Worm (Caenorhabditis elegans) whole organism, L1 larva: ENCODE results near the gene maoc-1.

ENCODE experiments used
- ama-1 ChIP-seq: fragments of 150-350 bp; optimal IDR thresholded peaks from 2 replicates; lab custom pipeline; 2014
- ceh-82 ChIP-seq, 3 experiments: fragments of 150-350 bp in 1 of 3; sonication (generic microtip) in 2 of 3; optimal IDR thresholded peaks; 2 replicates each; lab custom pipeline; 2014 to 2017; ENCODE audit warnings: missing biosample characterization in 3 of 3, missing genetic modification characterization in 3 of 3
- egl-27 ChIP-seq, 2 experiments: fragments of 150-350 bp in 1 of 2; sonication (generic microtip); optimal IDR thresholded peaks; 3 replicates each; lab custom pipeline; 2017 to 2018; ENCODE audit warnings: missing biosample characterization in 2 of 2, missing genetic modification characterization in 2 of 2, missing genetic modification reagents in 2 of 2
- hlh-17 ChIP-seq: fragments of 200-800 bp; sonication (Bioruptor generic); optimal IDR thresholded peaks from 2 replicates; lab custom pipeline; 2018; ENCODE audit warnings: missing genetic modification characterization, mild to moderate bottlenecking, missing compliant biosample characterization, moderate library complexity, borderline replicate concordance
- jun-1 ChIP-seq: fragments of 150-350 bp; optimal IDR thresholded peaks from 2 replicates; lab custom pipeline; 2014; ENCODE audit warnings: missing biosample characterization, missing genetic modification reagents, missing genetic modification characterization
- skn-1 ChIP-seq: fragments of 150-350 bp; optimal IDR thresholded peaks from 2 replicates; lab custom pipeline; 2014; ENCODE audit warnings: missing biosample characterization, missing genetic modification characterization
- tbx-2 ChIP-seq: sonication (generic microtip); optimal IDR thresholded peaks from 2 replicates; lab custom pipeline; 2016; ENCODE audit warnings: missing genetic modification characterization, missing compliant biosample characterization
- unc-86 ChIP-seq: sonication (generic microtip); optimal IDR thresholded peaks from 2 replicates; lab custom pipeline; 2016; ENCODE audit warnings: missing genetic modification characterization, missing compliant biosample characterization

ce11 chrII:7208184-7208583 is 12.1 kb downstream of the maoc-1 start, which contains the start of gene dhs-7:
- TF ChIP-seq tbx-2 (tag; lab: Kevin White, UChicago) (no peak), jun-1 (tag; lab: Kevin White, UChicago) (no peak), ama-1 (no peak), unc-86 (tag; lab: Kevin White, UChicago) (no peak), skn-1 (no peak), hlh-17 (no peak), egl-27 (tag; optimal IDR thresholded peaks at IDR 0.05; lab: Kevin White, UChicago) (no peak), ceh-82 (tag; optimal IDR thresholded peaks at IDR 0.05; lab: Kevin White, UChicago) (no peak)
